Worm (Caenorhabditis elegans): Measurements from ENCODE around the gene sos-1.
"Not testable (repeated sequence)": the region's sequence is repeated elsewhere in the genome, so short reads cannot be mapped to it uniquely, and the experiment has no call there.

sos-1 gene

ce11 chrV:4562493-4562892 is 13.4 kb upstream of the sos-1 start:
- TF ChIP-seq drap-1 (GFP tag; optimal IDR thresholded peaks at IDR 0.05) (no peak), nhr-237 (tag; optimal IDR thresholded peaks at IDR 0.05) (no peak), tbx-8 (GFP tag; optimal IDR thresholded peaks at IDR 0.05) (no peak), ztf-11 (tag; optimal IDR thresholded peaks at IDR 0.05) (no peak), lin-32 (GFP tag; optimal IDR thresholded peaks at IDR 0.05) (no peak), nhr-76 (tag; optimal IDR thresholded peaks at IDR 0.05) (no peak), M03D4.4 (tag; optimal IDR thresholded peaks at IDR 0.05) (no peak), nhr-12 (tag; optimal IDR thresholded peaks at IDR 0.05) (no peak), ham-2 (GFP tag; optimal IDR thresholded peaks at IDR 0.05) (no peak), lsy-2 (tag; optimal IDR thresholded peaks at IDR 0.05) (no peak), ceh-83 (GFP tag; optimal IDR thresholded peaks at IDR 0.05) (no peak), pha-4 (tag; optimal IDR thresholded peaks at IDR 0.05) (no peak), mep-1 (tag; optimal IDR thresholded peaks at IDR 0.05) (no peak), unc-62 (GFP tag; optimal IDR thresholded peaks at IDR 0.05) (no peak), elt-3 (tag; optimal IDR thresholded peaks at IDR 0.05) (no peak), ces-1 (GFP tag; optimal IDR thresholded peaks at IDR 0.05) (no peak), ceh-39 (tag; optimal IDR thresholded peaks at IDR 0.05) (no peak), elt-1 (tag; optimal IDR thresholded peaks at IDR 0.05; ENCODE audit: borderline replicate concordance, insufficient read depth) (no peak), blmp-1 (tag; optimal IDR thresholded peaks at IDR 0.05) (no peak), bed-3 (GFP tag; optimal IDR thresholded peaks at IDR 0.05) (no peak)

- not testable (repeated sequence) for TF ChIP-seq elt-1 (tag; optimal IDR thresholded peaks at IDR 0.05; ENCODE audit: borderline replicate concordance, insufficient read depth); sem-2 (GFP tag; optimal IDR thresholded peaks at IDR 0.05); ceh-83 (GFP tag; optimal IDR thresholded peaks at IDR 0.05)
Measured at ce11 chrV:4560441-4560840, 11.3 kb upstream of the sos-1 start, which contains the start of gene Y61A9LA.4. Gene Y61A9LA.4 (plus strand): TSS chrV:4560741.

- TF ChIP-seq unc-62 (GFP tag; optimal IDR thresholded peaks at IDR 0.05) (no peak), lin-13 (tag; optimal IDR thresholded peaks at IDR 0.05) (no peak), ces-1 (GFP tag; optimal IDR thresholded peaks at IDR 0.05) (no peak), ceh-39 (tag; optimal IDR thresholded peaks at IDR 0.05) (no peak), nhr-28 (tag; optimal IDR thresholded peaks at IDR 0.05) (no peak), M03D4.4 (tag; optimal IDR thresholded peaks at IDR 0.05) (no peak), ceh-83 (GFP tag; optimal IDR thresholded peaks at IDR 0.05) (no peak), flh-1 (GFP tag; optimal IDR thresholded peaks at IDR 0.05) (no peak), unc-39 (tag; optimal IDR thresholded peaks at IDR 0.05) (no peak), lsy-2 (tag; optimal IDR thresholded peaks at IDR 0.05) (no peak), ham-2 (GFP tag; optimal IDR thresholded peaks at IDR 0.05) (no peak), ceh-43 (GFP tag; optimal IDR thresholded peaks at IDR 0.05) (no peak)
Measured at ce11 chrV:4559701-4560100, 10.6 kb upstream of the sos-1 start, which contains the start of gene Y61A9LA.7. Gene Y61A9LA.7 (minus strand): TSS chrV:4559801.

ce11 chrV:4553572-4553971 is 4.5 kb upstream of the sos-1 start, which contains the start of gene Y61A9LA.12:
Gene Y61A9LA.12 (plus strand): TSS chrV:4553872.
- not testable (repeated sequence) for TF ChIP-seq unc-39, nhr-237, mab-5 (tag; optimal IDR thresholded peaks at IDR 0.05)

- TF ChIP-seq ces-1 (GFP tag; optimal IDR thresholded peaks at IDR 0.05) = peak; percentile 3
Measured at ce11 chrV:4552394-4553096, 3.5 kb upstream of the sos-1 start.

ce11 chrV:4551911-4552310 is 2.8 kb upstream of the sos-1 start:
- TF ChIP-seq nhr-2 (tag; optimal IDR thresholded peaks at IDR 0.05) (peak; percentile 56), ces-1 (GFP tag; optimal IDR thresholded peaks at IDR 0.05) (no peak)

- TF ChIP-seq ceh-43 (GFP tag; optimal IDR thresholded peaks at IDR 0.05) = no peak
- TF ChIP-seq pha-4 (tag; optimal IDR thresholded peaks at IDR 0.05) = peak; percentile 16
- TF ChIP-seq nhr-2 (tag; optimal IDR thresholded peaks at IDR 0.05) = peak; percentile 67
- peak; percentile 1 for TF ChIP-seq elt-1 (tag; optimal IDR thresholded peaks at IDR 0.05; ENCODE audit: borderline replicate concordance, insufficient read depth)
- no peak for TF ChIP-seq sptf-1 (tag; optimal IDR thresholded peaks at IDR 0.05)
- no peak for TF ChIP-seq lsy-2 (tag; optimal IDR thresholded peaks at IDR 0.05)
- TF ChIP-seq zip-8 (tag; optimal IDR thresholded peaks at IDR 0.05) = no peak
- TF ChIP-seq ham-2 (GFP tag; optimal IDR thresholded peaks at IDR 0.05) = peak; percentile 87
- TF ChIP-seq nhr-237 (tag; optimal IDR thresholded peaks at IDR 0.05) = no peak
- TF ChIP-seq unc-62 (GFP tag; optimal IDR thresholded peaks at IDR 0.05) = peak; percentile 47
- TF ChIP-seq elt-3 (tag; optimal IDR thresholded peaks at IDR 0.05) = peak; percentile 28
- TF ChIP-seq sem-2 (GFP tag; optimal IDR thresholded peaks at IDR 0.05) = no peak
- TF ChIP-seq flh-1 (GFP tag; optimal IDR thresholded peaks at IDR 0.05) = no peak
- no peak for TF ChIP-seq M03D4.4 (tag; optimal IDR thresholded peaks at IDR 0.05)
- TF ChIP-seq unc-120 (tag; optimal IDR thresholded peaks at IDR 0.05; ENCODE audit: poor library complexity, severe bottlenecking) = peak; percentile 52
- TF ChIP-seq snpc-4 (tag; optimal IDR thresholded peaks at IDR 0.05) = no peak
- TF ChIP-seq hlh-1 (tag; optimal IDR thresholded peaks at IDR 0.05) = peak; percentile 43
Measured at ce11 chrV:4550459-4550858, 1.4 kb upstream of the sos-1 start.
